Fruit fly (Drosophila melanogaster) whole organism, adult: ENCODE measurements around the gene CG9795.

ENCODE experiments used
- CG11617 ChIP-seq: fragments of 200-800 bp; sonication (Bioruptor generic); optimal IDR thresholded peaks from 2 replicates; lab custom pipeline; 2017; ENCODE audit warnings: mild to moderate bottlenecking, missing biosample characterization, missing genetic modification reagents, missing genetic modification characterization
- CG12768 ChIP-seq: fragments of 200-800 bp; sonication (Bioruptor generic); optimal IDR thresholded peaks from 2 replicates; lab custom pipeline; 2017; ENCODE audit warnings: missing biosample characterization, missing genetic modification characterization, mild to moderate bottlenecking, moderate library complexity, missing genetic modification reagents
- CG33017 ChIP-seq: fragments of 200-800 bp; sonication (Bioruptor generic); optimal IDR thresholded peaks from 2 replicates; lab custom pipeline; 2018; ENCODE audit warnings: missing biosample characterization, mild to moderate bottlenecking, missing genetic modification characterization, moderate library complexity
- CG5204 ChIP-seq: fragments of 200-800 bp; sonication (Bioruptor generic); optimal IDR thresholded peaks from 2 replicates; lab custom pipeline; 2016; ENCODE audit warnings: missing biosample characterization, missing genetic modification characterization
- Crg-1 ChIP-seq: fragments of 200-800 bp; sonication (Bioruptor generic); optimal IDR thresholded peaks from 2 replicates; lab custom pipeline; 2016; ENCODE audit warnings: missing biosample characterization, missing genetic modification characterization
- bab1 ChIP-seq: fragments of 200-800 bp; sonication (Bioruptor generic); optimal IDR thresholded peaks from 3 replicates; lab custom pipeline; 2019; ENCODE audit warnings: missing biosample characterization, mild to moderate bottlenecking, missing genetic modification characterization, moderate library complexity
- kay ChIP-seq: fragments of 200-800 bp; sonication (Bioruptor generic); peaks from one replicate; lab custom pipeline; 2016; ENCODE audit warnings: missing biosample characterization, missing genetic modification characterization, borderline replicate concordance
- ovo ChIP-seq: fragments of 200-800 bp; sonication (Bioruptor generic); optimal IDR thresholded peaks from 2 replicates; lab custom pipeline; 2016; ENCODE audit warnings: missing biosample characterization, missing genetic modification characterization
- pad ChIP-seq: fragments of 200-800 bp; sonication (Bioruptor generic); optimal IDR thresholded peaks from 3 replicates; lab custom pipeline; 2017; ENCODE audit warnings: missing biosample characterization, missing genetic modification characterization, mild to moderate bottlenecking, moderate library complexity, missing genetic modification reagents
- tj ChIP-seq: fragments of 200-800 bp; sonication (Bioruptor generic); optimal IDR thresholded peaks from 3 replicates; lab custom pipeline; 2017; ENCODE audit warnings: missing biosample characterization, mild to moderate bottlenecking, missing genetic modification characterization, moderate library complexity

- TF ChIP-seq CG11617 (GFP tag; lab: Kevin White, UChicago) (no peak), pad (GFP tag; lab: Kevin White, UChicago) (no peak), CG5204 (GFP tag; lab: Kevin White, UChicago) (no peak), CG33017 (tag; lab: Kevin White, UChicago) (no peak), ovo (GFP tag; lab: Kevin White, UChicago) (no peak), Crg-1 (GFP tag; lab: Kevin White, UChicago) (no peak), CG12768 (GFP tag; lab: Kevin White, UChicago) (no peak), tj (GFP tag; lab: Kevin White, UChicago) (no peak), bab1 (GFP tag; lab: Kevin White, UChicago) (no peak), kay (GFP tag; lab: Kevin White, UChicago) (no peak)
These were observed 28.2 kb upstream of the CG9795 start for dm6 chr3R:4291289-4291688.
